Worm (Caenorhabditis elegans) whole organism, L2 larva: ENCODE data around the gene mig-2.

Experiments
- F13H6.1 ChIP-seq: sonication (generic microtip); optimal IDR thresholded peaks from 2 replicates; lab custom pipeline; 2016; ENCODE audit warnings: missing genetic modification characterization, missing compliant biosample characterization
- Y55F3AM.14 ChIP-seq: fragments of 200-800 bp; sonication (Bioruptor generic); optimal IDR thresholded peaks from 2 replicates; lab custom pipeline; 2018; ENCODE audit warnings: mild to moderate bottlenecking, missing genetic modification characterization, missing compliant biosample characterization
- ZK546.5 ChIP-seq: sonication (generic microtip); optimal IDR thresholded peaks from 2 replicates; lab custom pipeline; 2017; ENCODE audit warnings: missing biosample characterization, missing genetic modification characterization
- alr-1 ChIP-seq: fragments of 150-350 bp; optimal IDR thresholded peaks from 2 replicates; lab custom pipeline; 2014; ENCODE audit warnings: missing biosample characterization, missing genetic modification characterization
- ama-1 ChIP-seq: fragments of 150-350 bp; optimal IDR thresholded peaks from 2 replicates; lab custom pipeline; 2018; ENCODE audit warnings: inconsistent platforms
- ceh-16 ChIP-seq: fragments of 150-350 bp; optimal IDR thresholded peaks from 2 replicates; lab custom pipeline; 2014; ENCODE audit warnings: missing biosample characterization, missing genetic modification characterization
- ceh-82 ChIP-seq: fragments of 150-350 bp; optimal IDR thresholded peaks from 2 replicates; lab custom pipeline; 2014; ENCODE audit warnings: missing biosample characterization, missing genetic modification characterization
- dmd-4 ChIP-seq: sonication (generic microtip); optimal IDR thresholded peaks from 2 replicates; lab custom pipeline; 2017; ENCODE audit warnings: missing biosample characterization, missing genetic modification characterization
- egl-27 ChIP-seq: sonication (generic microtip); optimal IDR thresholded peaks from 3 replicates; lab custom pipeline; 2017; ENCODE audit warnings: missing biosample characterization, missing genetic modification reagents, missing genetic modification characterization
- elt-3 ChIP-seq: sonication (generic microtip); optimal IDR thresholded peaks from 2 replicates; lab custom pipeline; 2017; ENCODE audit warnings: missing biosample characterization, missing genetic modification characterization
- fos-1 ChIP-seq: fragments of 150-350 bp; optimal IDR thresholded peaks from 2 replicates; lab custom pipeline; 2014; ENCODE audit warnings: missing biosample characterization, missing genetic modification characterization
- gmeb-1 ChIP-seq: fragments of 150-350 bp; optimal IDR thresholded peaks from 2 replicates; lab custom pipeline; 2014; ENCODE audit warnings: missing biosample characterization, missing genetic modification characterization
- lin-13 ChIP-seq: fragments of 150-350 bp; optimal IDR thresholded peaks from 2 replicates; lab custom pipeline; 2014; ENCODE audit warnings: missing biosample characterization, missing genetic modification reagents, missing genetic modification characterization
- lin-39 ChIP-seq: fragments of 150-350 bp; optimal IDR thresholded peaks from 2 replicates; lab custom pipeline; 2014; ENCODE audit warnings: missing biosample characterization, missing genetic modification reagents, missing genetic modification characterization
- lsy-2 ChIP-seq, 2 experiments: fragments of 150-350 bp in 1 of 2; sonication (generic microtip) in 1 of 2; optimal IDR thresholded peaks; 2 replicates each; lab custom pipeline; 2014 to 2017; ENCODE audit warnings: missing biosample characterization in 2 of 2, missing genetic modification characterization in 2 of 2
- mab-5 ChIP-seq: fragments of 150-350 bp; optimal IDR thresholded peaks from 2 replicates; lab custom pipeline; 2014; ENCODE audit warnings: missing biosample characterization, missing genetic modification characterization
- mbf-1 ChIP-seq: sonication (generic microtip); optimal IDR thresholded peaks from 2 replicates; lab custom pipeline; 2017; ENCODE audit warnings: missing biosample characterization, missing genetic modification characterization
- mdl-1 ChIP-seq, 2 experiments: fragments of 150-350 bp in 1 of 2; sonication (generic microtip) in 1 of 2; optimal IDR thresholded peaks; 2 replicates each; lab custom pipeline; 2017; ENCODE audit warnings: missing biosample characterization in 2 of 2, missing genetic modification characterization in 2 of 2
- nhr-10 ChIP-seq: sonication (generic microtip); optimal IDR thresholded peaks from 2 replicates; lab custom pipeline; 2017; ENCODE audit warnings: missing biosample characterization, missing genetic modification characterization
- nhr-129 ChIP-seq: fragments of 150-350 bp; optimal IDR thresholded peaks from 2 replicates; lab custom pipeline; 2014; ENCODE audit warnings: missing biosample characterization, missing genetic modification characterization
- nhr-23 ChIP-seq: fragments of 150-350 bp; optimal IDR thresholded peaks from 2 replicates; lab custom pipeline; 2014; ENCODE audit warnings: missing biosample characterization, missing genetic modification reagents, missing genetic modification characterization
- nhr-237 ChIP-seq: fragments of 150-350 bp; optimal IDR thresholded peaks from 2 replicates; lab custom pipeline; 2014; ENCODE audit warnings: missing biosample characterization, missing genetic modification characterization
- nhr-6 ChIP-seq: fragments of 150-350 bp; optimal IDR thresholded peaks from 2 replicates; lab custom pipeline; 2014; ENCODE audit warnings: missing biosample characterization, missing genetic modification characterization
- nhr-77 ChIP-seq: fragments of 150-350 bp; optimal IDR thresholded peaks from 2 replicates; lab custom pipeline; 2014; ENCODE audit warnings: missing biosample characterization, missing genetic modification characterization
- sma-3 ChIP-seq: sonication (generic microtip); optimal IDR thresholded peaks from 2 replicates; lab custom pipeline; 2016; ENCODE audit warnings: missing genetic modification reagents, missing genetic modification characterization, missing compliant biosample characterization
- sma-9 ChIP-seq, 2 experiments: fragments of 150-350 bp in 1 of 2; sonication (generic microtip) in 1 of 2; optimal IDR thresholded peaks; 2 replicates each; lab custom pipeline; 2014 to 2016; ENCODE audit warnings: missing genetic modification characterization in 2 of 2, mild to moderate bottlenecking in 1 of 2, missing biosample characterization in 1 of 2, missing compliant biosample characterization in 1 of 2, missing genetic modification reagents in 1 of 2, moderate library complexity in 1 of 2
- unc-39 ChIP-seq: fragments of 150-350 bp; optimal IDR thresholded peaks from 2 replicates; lab custom pipeline; 2014; ENCODE audit warnings: missing biosample characterization, missing genetic modification characterization
- unc-55 ChIP-seq: fragments of 150-350 bp; sonication (generic microtip); optimal IDR thresholded peaks from 3 replicates; lab custom pipeline; 2014; ENCODE audit warnings: missing biosample characterization, missing genetic modification reagents, missing genetic modification characterization
- unc-62 ChIP-seq: fragments of 150-350 bp; optimal IDR thresholded peaks from 2 replicates; lab custom pipeline; 2014; ENCODE audit warnings: missing biosample characterization, missing genetic modification reagents, missing genetic modification characterization
- zag-1 ChIP-seq: fragments of 150-350 bp; optimal IDR thresholded peaks from 2 replicates; lab custom pipeline; 2014; ENCODE audit warnings: missing biosample characterization, missing genetic modification characterization
- ztf-1 ChIP-seq: fragments of 200-800 bp; sonication (Bioruptor generic); conservative IDR thresholded peaks from 2 replicates; pipeline ENCODE4 v1.3.6; 2022; ENCODE audit warnings: missing genetic modification characterization, missing compliant biosample characterization
- ztf-11 ChIP-seq: sonication (generic microtip); optimal IDR thresholded peaks from 2 replicates; lab custom pipeline; 2017; ENCODE audit warnings: missing biosample characterization, missing genetic modification characterization
- ztf-4 ChIP-seq: fragments of 150-350 bp; optimal IDR thresholded peaks from 2 replicates; lab custom pipeline; 2014; ENCODE audit warnings: missing biosample characterization, missing genetic modification characterization

The mig-2 gene

ce11 chrX:11572205-11572604, 23.8 kb downstream of the mig-2 start, which contains the start of gene frm-3:
Gene frm-3 (plus strand): TSS chrX:11572505.
- TF ChIP-seq nhr-77 (tag; lab: Kevin White, UChicago), result no peak
- no peak for TF ChIP-seq ceh-16
- no peak for TF ChIP-seq alr-1
- no peak for TF ChIP-seq lin-13 (GFP tag; lab: Kevin White, UChicago)
- no peak for TF ChIP-seq unc-55 (GFP tag; lab: Kevin White, UChicago)
- TF ChIP-seq nhr-237 (tag; lab: Kevin White, UChicago), result no peak
- no peak for TF ChIP-seq elt-3 (tag; lab: Kevin White, UChicago)
- no peak for TF ChIP-seq ZK546.5 (tag; lab: Kevin White, UChicago)

DNA sequence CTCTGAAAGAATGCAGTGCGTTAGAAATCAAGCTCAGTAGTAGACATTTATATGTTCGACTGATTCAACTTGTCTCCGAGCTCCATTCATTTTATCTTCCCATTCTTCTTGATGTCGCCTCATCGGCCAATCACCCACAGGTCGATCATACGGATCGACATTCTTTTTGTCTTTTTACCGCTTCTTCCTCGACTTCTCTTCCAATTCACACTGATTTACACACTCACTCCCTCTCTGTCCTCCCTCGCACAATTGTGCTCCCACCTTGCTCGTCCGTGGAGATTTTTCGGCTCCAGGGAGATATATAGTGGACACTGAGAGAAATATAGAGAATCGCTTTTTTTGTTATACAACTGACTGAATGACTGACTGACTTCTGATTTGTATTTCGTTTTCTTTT, 25.8 kb downstream of the mig-2 start:
- TF ChIP-seq sma-9 (GFP tag; optimal IDR thresholded peaks at IDR 0.05; lab: Kevin White, UChicago), result no peak
- TF ChIP-seq sma-9 (tag; optimal IDR thresholded peaks at IDR 0.05; lab: Kevin White, UChicago), result no peak
- no peak for TF ChIP-seq fos-1 (tag; lab: Kevin White, UChicago)
- TF ChIP-seq mdl-1 (tag; optimal IDR thresholded peaks at IDR 0.05; lab: Kevin White, UChicago), result no peak
- TF ChIP-seq nhr-10, result no peak
- no peak for TF ChIP-seq lin-39
- peak; percentile 2 for TF ChIP-seq F13H6.1
- no peak for TF ChIP-seq nhr-6 (tag; lab: Kevin White, UChicago)
- no peak for TF ChIP-seq gmeb-1
- no peak for TF ChIP-seq nhr-237 (tag; lab: Kevin White, UChicago)
- TF ChIP-seq sma-3 (GFP tag; lab: Kevin White, UChicago), result no peak
- no peak for TF ChIP-seq zag-1
- peak; percentile 36 for TF ChIP-seq nhr-129 (tag; lab: Kevin White, UChicago)

ce11 chrX:11576429-11577088, 28.2 kb downstream of the mig-2 start:
- TF ChIP-seq mdl-1 (tag; optimal IDR thresholded peaks at IDR 0.05; lab: Kevin White, UChicago), result peak in 1 of 2 experiments; percentile 6
- peak; percentile 82 for TF ChIP-seq mab-5 (tag; lab: Kevin White, UChicago)
- no peak for TF ChIP-seq unc-62

- TF ChIP-seq lsy-2 (tag; optimal IDR thresholded peaks at IDR 0.05; lab: Kevin White, UChicago), result no peak
- no peak for TF ChIP-seq nhr-129 (tag; lab: Kevin White, UChicago)
- TF ChIP-seq ama-1 (lab: Kevin White, UChicago), result no peak
- TF ChIP-seq nhr-6 (tag; lab: Kevin White, UChicago), result no peak
- no peak for TF ChIP-seq nhr-77 (tag; lab: Kevin White, UChicago)
- no peak for TF ChIP-seq dmd-4
- no peak for TF ChIP-seq nhr-10
- TF ChIP-seq ztf-1, result no peak
- TF ChIP-seq Y55F3AM.14 (GFP tag; lab: Kevin White, UChicago), result no peak
- TF ChIP-seq lin-13 (GFP tag; lab: Kevin White, UChicago), result no peak
- no peak for TF ChIP-seq ztf-4
- TF ChIP-seq zag-1, result no peak
- TF ChIP-seq ztf-11 (tag; lab: Kevin White, UChicago), result no peak
Measured at ce11 chrX:11585375-11585774, 37.0 kb downstream of the mig-2 start, which contains the start of gene abts-2. Gene abts-2 (plus strand): TSS chrX:11585675.

ce11 chrX:11585894-11586293, 37.5 kb downstream of the mig-2 start:
- TF ChIP-seq alr-1 (no peak), unc-62 (no peak), nhr-10 (no peak), ama-1 (lab: Kevin White, UChicago) (no peak), lin-13 (GFP tag; lab: Kevin White, UChicago) (no peak), egl-27 (tag; lab: Kevin White, UChicago) (no peak), nhr-23 (tag; lab: Kevin White, UChicago) (no peak), ceh-82 (no peak), nhr-77 (tag; lab: Kevin White, UChicago) (no peak), F13H6.1 (no peak), mbf-1 (no peak), unc-39 (no peak), nhr-6 (tag; lab: Kevin White, UChicago) (no peak)
